Worm (Caenorhabditis elegans): ENCODE measurements around the gene bub-3.
A peak's percentile ranks its signal among the peaks of the same experiment; 100 is the strongest.

bub-3 gene

ce11 chrII:13725793-13726192 is at the start of gene bub-3, which contains the start of gene Y54G9A.7:
Gene bub-3 (plus strand): TSS chrII:13726062.
Gene Y54G9A.7 (minus strand): TSS chrII:13725799.
- TF ChIP-seq lsy-2 (tag; optimal IDR thresholded peaks at IDR 0.05) (peak; percentile 27), ceh-83 (GFP tag; optimal IDR thresholded peaks at IDR 0.05) (no peak), mep-1 (tag; optimal IDR thresholded peaks at IDR 0.05) (peak; percentile 14)

ce11 chrII:13677927-13678326 is 47.9 kb upstream of the bub-3 start:
- TF ChIP-seq tbx-8 (GFP tag; optimal IDR thresholded peaks at IDR 0.05): no peak
- TF ChIP-seq lin-32 (GFP tag; optimal IDR thresholded peaks at IDR 0.05): no peak
- TF ChIP-seq ces-1 (GFP tag; optimal IDR thresholded peaks at IDR 0.05): no peak
- no peak for TF ChIP-seq mls-2 (tag; optimal IDR thresholded peaks at IDR 0.05)
- no peak for TF ChIP-seq ztf-11 (tag; optimal IDR thresholded peaks at IDR 0.05)
- TF ChIP-seq ceh-43 (GFP tag; optimal IDR thresholded peaks at IDR 0.05): no peak
- no peak for TF ChIP-seq elt-1 (tag; optimal IDR thresholded peaks at IDR 0.05; ENCODE audit: borderline replicate concordance, insufficient read depth)
- TF ChIP-seq nhr-12 (tag; optimal IDR thresholded peaks at IDR 0.05): no peak
- TF ChIP-seq bed-3 (GFP tag; optimal IDR thresholded peaks at IDR 0.05): no peak

ce11 chrII:13678555-13679119 is 47.2 kb upstream of the bub-3 start:
- TF ChIP-seq nhr-2 (tag; optimal IDR thresholded peaks at IDR 0.05): no peak
- TF ChIP-seq nhr-76 (tag; optimal IDR thresholded peaks at IDR 0.05): no peak
- no peak for TF ChIP-seq ztf-11 (tag; optimal IDR thresholded peaks at IDR 0.05)
- TF ChIP-seq nhr-237 (tag; optimal IDR thresholded peaks at IDR 0.05): no peak
- TF ChIP-seq ces-1 (GFP tag; optimal IDR thresholded peaks at IDR 0.05): no peak
- TF ChIP-seq drap-1 (GFP tag; optimal IDR thresholded peaks at IDR 0.05): no peak
- no peak for TF ChIP-seq ham-2 (GFP tag; optimal IDR thresholded peaks at IDR 0.05)
- no peak for TF ChIP-seq unc-62 (GFP tag; optimal IDR thresholded peaks at IDR 0.05)
- no peak for TF ChIP-seq bed-3 (GFP tag; optimal IDR thresholded peaks at IDR 0.05)
- no peak for TF ChIP-seq elt-1 (tag; optimal IDR thresholded peaks at IDR 0.05; ENCODE audit: borderline replicate concordance, insufficient read depth)
- no peak for TF ChIP-seq elt-3 (tag; optimal IDR thresholded peaks at IDR 0.05)
- TF ChIP-seq lin-32 (GFP tag; optimal IDR thresholded peaks at IDR 0.05): no peak
- TF ChIP-seq ceh-43 (GFP tag; optimal IDR thresholded peaks at IDR 0.05): no peak
- no peak for TF ChIP-seq flh-1 (GFP tag; optimal IDR thresholded peaks at IDR 0.05)
- no peak for TF ChIP-seq lin-13 (tag; optimal IDR thresholded peaks at IDR 0.05)
- TF ChIP-seq zip-8 (tag; optimal IDR thresholded peaks at IDR 0.05): no peak
- TF ChIP-seq blmp-1 (tag; optimal IDR thresholded peaks at IDR 0.05): no peak
- no peak for TF ChIP-seq mab-5 (tag; optimal IDR thresholded peaks at IDR 0.05)

ce11 chrII:13679775-13680320 is 46.0 kb upstream of the bub-3 start:
- TF ChIP-seq snpc-4 (tag; optimal IDR thresholded peaks at IDR 0.05): no peak
- peak; percentile 38 for TF ChIP-seq blmp-1 (tag; optimal IDR thresholded peaks at IDR 0.05)
- TF ChIP-seq zip-8 (tag; optimal IDR thresholded peaks at IDR 0.05): no peak
- TF ChIP-seq pha-4 (tag; optimal IDR thresholded peaks at IDR 0.05): no peak

- TF ChIP-seq nhr-12 (tag; optimal IDR thresholded peaks at IDR 0.05) (no peak), unc-120 (tag; optimal IDR thresholded peaks at IDR 0.05; ENCODE audit: poor library complexity, severe bottlenecking) (no peak), ceh-39 (tag; optimal IDR thresholded peaks at IDR 0.05) (no peak)
These were observed 44.8 kb upstream of the bub-3 start for ce11 chrII:13681063-13681462.

- TF ChIP-seq unc-62 (GFP tag; optimal IDR thresholded peaks at IDR 0.05) (no peak), unc-39 (tag; optimal IDR thresholded peaks at IDR 0.05) (no peak), lin-32 (GFP tag; optimal IDR thresholded peaks at IDR 0.05) (no peak), cnd-1 (tag; optimal IDR thresholded peaks at IDR 0.05) (no peak), nhr-237 (tag; optimal IDR thresholded peaks at IDR 0.05) (no peak), lsy-2 (tag; optimal IDR thresholded peaks at IDR 0.05) (no peak), nhr-12 (tag; optimal IDR thresholded peaks at IDR 0.05) (no peak), lin-13 (tag; optimal IDR thresholded peaks at IDR 0.05) (no peak), flh-1 (GFP tag; optimal IDR thresholded peaks at IDR 0.05) (no peak)
These were observed 40.3 kb upstream of the bub-3 start for ce11 chrII:13685581-13685980.

All from whole organism, mixed stage, embryonic.